Fruit fly (Drosophila melanogaster) whole organism, embryonic: ENCODE measurements around the gene CG14778.

Experiments
- CG1024 ChIP-seq: fragments of 200-800 bp; sonication (Bioruptor generic); IDR thresholded peaks from 2 replicates; pipeline ENCODE4 v1.3.6; 2022; ENCODE audit warnings: missing biosample characterization, missing genetic modification characterization
- CG11695 ChIP-seq: fragments of 200-800 bp; sonication (Bioruptor generic); IDR thresholded peaks from 3 replicates; pipeline ENCODE4 v1.3.6; 2022; ENCODE audit warnings: missing biosample characterization, missing genetic modification characterization
- CG15479 ChIP-seq: fragments of 200-800 bp; sonication (Bioruptor generic); optimal IDR thresholded peaks from 3 replicates; lab custom pipeline; 2019; ENCODE audit warnings: missing biosample characterization, mild to moderate bottlenecking, missing genetic modification characterization, moderate library complexity
- CG7556 ChIP-seq: fragments of 200-800 bp; sonication (Bioruptor generic); optimal IDR thresholded peaks from 2 replicates; lab custom pipeline; 2017; ENCODE audit warnings: missing biosample characterization, mild to moderate bottlenecking, missing genetic modification characterization
- Dfd ChIP-seq, 2 experiments: fragments of >200 bp; optimal IDR thresholded peaks; 2 replicates each; lab custom pipeline; 2017; ENCODE audit warnings: missing biosample characterization in 2 of 2, missing genetic modification characterization in 2 of 2
- Xbp1 ChIP-seq: fragments of 200-800 bp; sonication (Bioruptor generic); optimal IDR thresholded peaks from 3 replicates; lab custom pipeline; 2016; ENCODE audit warnings: missing biosample characterization, mild to moderate bottlenecking, missing genetic modification characterization
- Xrp1 ChIP-seq: fragments of 200-800 bp; sonication (Bioruptor generic); IDR thresholded peaks from 2 replicates; pipeline ENCODE4 v1.3.6; 2022; ENCODE audit warnings: missing biosample characterization, missing genetic modification characterization
- fu2 ChIP-seq: fragments of 200-800 bp; sonication (Bioruptor generic); optimal IDR thresholded peaks from 2 replicates; lab custom pipeline; 2016; ENCODE audit warnings: missing biosample characterization, missing genetic modification characterization
- zf30C ChIP-seq: fragments of 200-800 bp; sonication (Bioruptor generic); optimal IDR thresholded peaks from 3 replicates; lab custom pipeline; 2018; ENCODE audit warnings: missing biosample characterization, mild to moderate bottlenecking, missing genetic modification characterization

DNA sequence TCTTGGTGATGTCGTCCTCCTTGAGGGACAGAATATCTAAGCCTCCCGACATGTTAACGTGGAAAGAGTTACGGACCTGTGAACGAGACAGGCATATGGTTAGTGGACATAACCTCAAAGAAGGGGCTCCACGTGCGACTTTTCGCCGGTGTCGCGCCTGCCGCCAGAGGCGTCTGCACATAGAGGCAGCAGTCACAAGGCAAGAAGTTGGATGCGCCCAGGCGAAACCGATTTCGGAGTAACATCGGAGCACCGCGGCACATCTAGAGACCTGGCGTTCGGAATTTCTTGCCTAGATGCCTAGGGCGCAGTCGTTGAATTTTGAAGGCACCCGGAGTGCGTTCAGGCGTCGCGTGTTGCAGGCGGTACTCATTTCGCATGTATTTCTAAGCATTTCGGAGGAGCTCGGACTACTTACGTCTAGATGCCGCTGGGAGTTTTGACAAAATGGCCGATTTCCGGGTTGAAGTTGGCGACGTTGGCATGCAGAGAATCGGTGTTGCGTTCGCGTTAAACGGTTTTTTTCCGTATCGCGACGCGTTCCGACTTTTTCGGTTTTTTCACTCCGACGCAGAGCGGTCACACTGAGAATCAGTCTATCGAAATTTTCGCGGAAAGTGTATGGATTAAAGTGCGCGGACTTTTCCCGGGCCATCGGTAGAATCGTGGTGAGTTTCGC, 15.7 kb downstream of the CG14778 start, which contains the start of the genes sta and inc:
- TF ChIP-seq Xrp1 (no peak), Xbp1 (GFP tag; lab: Kevin White, UChicago) (peak; percentile 38), zf30C (GFP tag; lab: Kevin White, UChicago) (peak; percentile 34), CG15479 (GFP tag; lab: Kevin White, UChicago) (no peak), Dfd (GFP tag; optimal IDR thresholded peaks at IDR 0.05; lab: Kevin White, UChicago) (no peak), CG11695 (GFP tag; lab: Robert Waterston, UW) (no peak; the same call in 2 of the 3 replicates), CG1024 (GFP tag; lab: Robert Waterston, UW) (no peak), fu2 (peak; percentile 40), CG7556 (GFP tag; lab: Kevin White, UChicago) (peak; percentile 60)
